Worm (Caenorhabditis elegans) whole organism, late embryonic: ENCODE data around the gene thoc-2.
A peak's percentile ranks its signal among the peaks of the same experiment; 100 is the strongest.

Source experiments
- C38D4.7 ChIP-seq: fragments of 200-800 bp; sonication (Bioruptor generic); optimal IDR thresholded peaks from 2 replicates; lab custom pipeline; 2018; ENCODE audit warnings: mild to moderate bottlenecking, missing genetic modification characterization, moderate library complexity, missing compliant biosample characterization
- F13H6.1 ChIP-seq: sonication (generic microtip); optimal IDR thresholded peaks from 2 replicates; lab custom pipeline; 2016; ENCODE audit warnings: missing genetic modification characterization, missing compliant biosample characterization
- K02D7.2 ChIP-seq: sonication (generic microtip); optimal IDR thresholded peaks from 2 replicates; lab custom pipeline; 2017; ENCODE audit warnings: mild to moderate bottlenecking, missing genetic modification characterization, missing compliant biosample characterization
- T23F11.4 ChIP-seq: fragments of 200-800 bp; sonication (Bioruptor generic); optimal IDR thresholded peaks from 2 replicates; lab custom pipeline; 2018; ENCODE audit warnings: mild to moderate bottlenecking, missing genetic modification characterization, missing compliant biosample characterization
- ama-1 ChIP-seq: fragments of 150-350 bp; optimal IDR thresholded peaks from 2 replicates; lab custom pipeline; 2014
- ceh-14 ChIP-seq: sonication (generic microtip); optimal IDR thresholded peaks from 2 replicates; lab custom pipeline; 2016; ENCODE audit warnings: missing genotype, missing genetic modification characterization, missing compliant biosample characterization
- ceh-19 ChIP-seq: fragments of 200-800 bp; sonication (Bioruptor generic); optimal IDR thresholded peaks from 2 replicates; lab custom pipeline; 2018; ENCODE audit warnings: mild to moderate bottlenecking, missing genetic modification characterization, missing compliant biosample characterization
- ceh-2 ChIP-seq: sonication (generic microtip); optimal IDR thresholded peaks from 2 replicates; lab custom pipeline; 2016; ENCODE audit warnings: missing genotype, missing genetic modification characterization, missing compliant biosample characterization
- ceh-22 ChIP-seq: sonication (generic microtip); optimal IDR thresholded peaks from 2 replicates; lab custom pipeline; 2017; ENCODE audit warnings: missing biosample characterization, missing genetic modification characterization
- ceh-24 ChIP-seq: sonication (generic microtip); optimal IDR thresholded peaks from 2 replicates; lab custom pipeline; 2016; ENCODE audit warnings: mild to moderate bottlenecking, missing genetic modification characterization, missing compliant biosample characterization
- ceh-30 ChIP-seq: fragments of 150-350 bp; optimal IDR thresholded peaks from 2 replicates; lab custom pipeline; 2014; ENCODE audit warnings: missing biosample characterization, missing genetic modification characterization
- ceh-34 ChIP-seq: sonication (generic microtip); optimal IDR thresholded peaks from 2 replicates; lab custom pipeline; 2016; ENCODE audit warnings: mild to moderate bottlenecking, missing genetic modification characterization, missing compliant biosample characterization
- ceh-6 ChIP-seq: fragments of 200-800 bp; sonication (Bioruptor generic); optimal IDR thresholded peaks from 2 replicates; lab custom pipeline; 2018; ENCODE audit warnings: mild to moderate bottlenecking, missing genetic modification characterization, missing compliant biosample characterization
- dmd-4 ChIP-seq: sonication (generic microtip); optimal IDR thresholded peaks from 2 replicates; lab custom pipeline; 2016; ENCODE audit warnings: borderline replicate concordance, missing genetic modification characterization, missing compliant biosample characterization
- elt-2 ChIP-seq: sonication (generic microtip); optimal IDR thresholded peaks from 2 replicates; lab custom pipeline; 2016; ENCODE audit warnings: missing genetic modification reagents, missing genetic modification characterization, missing compliant biosample characterization
- elt-4 ChIP-seq: sonication (generic microtip); optimal IDR thresholded peaks from 2 replicates; lab custom pipeline; 2016; ENCODE audit warnings: missing genetic modification characterization, missing compliant biosample characterization
- ets-4 ChIP-seq: sonication (generic microtip); optimal IDR thresholded peaks from 2 replicates; lab custom pipeline; 2016; ENCODE audit warnings: missing genetic modification characterization, missing compliant biosample characterization
- fkh-6 ChIP-seq: sonication (generic microtip); optimal IDR thresholded peaks from 2 replicates; lab custom pipeline; 2016; ENCODE audit warnings: missing genetic modification characterization, missing compliant biosample characterization
- hlh-30 ChIP-seq: sonication (generic microtip); optimal IDR thresholded peaks from 2 replicates; lab custom pipeline; 2017; ENCODE audit warnings: antibody characterized with exemption, missing genetic modification characterization, missing compliant biosample characterization; ENCODE audit not compliant: insufficient read depth
- hlh-6 ChIP-seq: sonication (generic microtip); optimal IDR thresholded peaks from 2 replicates; lab custom pipeline; 2016; ENCODE audit warnings: missing genotype, missing genetic modification characterization, missing compliant biosample characterization
- lim-6 ChIP-seq: sonication (generic microtip); optimal IDR thresholded peaks from 2 replicates; lab custom pipeline; 2016; ENCODE audit warnings: missing genetic modification characterization, missing compliant biosample characterization
- lin-11 ChIP-seq: fragments of 200-800 bp; sonication (Bioruptor generic); optimal IDR thresholded peaks from 2 replicates; lab custom pipeline; 2018; ENCODE audit warnings: mild to moderate bottlenecking, missing genetic modification characterization, missing compliant biosample characterization
- madf-2 ChIP-seq: sonication (generic microtip); optimal IDR thresholded peaks from 2 replicates; lab custom pipeline; 2017; ENCODE audit warnings: missing genetic modification characterization, missing compliant biosample characterization
- nfya-1 ChIP-seq: sonication (generic microtip); optimal IDR thresholded peaks from 2 replicates; lab custom pipeline; 2017; ENCODE audit warnings: missing genetic modification characterization, mild to moderate bottlenecking, missing compliant biosample characterization, antibody characterized with exemption, moderate library complexity
- nhr-11 ChIP-seq: fragments of 150-350 bp; optimal IDR thresholded peaks from 2 replicates; lab custom pipeline; 2014; ENCODE audit warnings: missing biosample characterization, missing genetic modification characterization
- npax-4 ChIP-seq: sonication (generic microtip); optimal IDR thresholded peaks from 2 replicates; lab custom pipeline; 2016; ENCODE audit warnings: missing genetic modification characterization, missing compliant biosample characterization
- odd-2 ChIP-seq: sonication (generic microtip); optimal IDR thresholded peaks from 2 replicates; lab custom pipeline; 2017; ENCODE audit warnings: antibody characterized with exemption, mild to moderate bottlenecking, missing genetic modification characterization, missing compliant biosample characterization
- pha-2 ChIP-seq: sonication (generic microtip); optimal IDR thresholded peaks from 2 replicates; lab custom pipeline; 2017; ENCODE audit warnings: mild to moderate bottlenecking, missing genetic modification characterization, missing compliant biosample characterization
- pqm-1 ChIP-seq: sonication (generic microtip); optimal IDR thresholded peaks from 2 replicates; lab custom pipeline; 2016; ENCODE audit warnings: missing genetic modification characterization, missing compliant biosample characterization
- pros-1 ChIP-seq: fragments of 150-350 bp; optimal IDR thresholded peaks from 2 replicates; lab custom pipeline; 2014; ENCODE audit warnings: missing biosample characterization, missing genetic modification reagents, missing genetic modification characterization
- ref-2 ChIP-seq: sonication (generic microtip); optimal IDR thresholded peaks from 2 replicates; lab custom pipeline; 2016; ENCODE audit warnings: missing genetic modification characterization, missing compliant biosample characterization
- sox-4 ChIP-seq: sonication (generic microtip); optimal IDR thresholded peaks from 2 replicates; lab custom pipeline; 2017; ENCODE audit warnings: mild to moderate bottlenecking, missing genetic modification characterization, inconsistent platforms, missing compliant biosample characterization
- ttx-3 ChIP-seq: sonication (generic microtip); optimal IDR thresholded peaks from 2 replicates; lab custom pipeline; 2016; ENCODE audit warnings: missing genetic modification reagents, missing genetic modification characterization, missing compliant biosample characterization
- unc-3 ChIP-seq, 2 experiments: fragments of 200-800 bp in 1 of 2; sonication (Bioruptor generic) in 1 of 2; sonication (generic microtip) in 1 of 2; conservative IDR thresholded peaks in 1 of 2; optimal IDR thresholded peaks in 1 of 2; 2 replicates each; pipeline versions ENCODE4 v1.3.6 to Lab custom; 2016 to 2022; ENCODE audit warnings: missing compliant biosample characterization in 2 of 2, missing genetic modification characterization in 2 of 2, missing genetic modification reagents in 1 of 2
- ztf-16 ChIP-seq: sonication (generic microtip); optimal IDR thresholded peaks from 2 replicates; lab custom pipeline; 2017; ENCODE audit warnings: missing genetic modification characterization, missing compliant biosample characterization

The thoc-2 gene

DNA sequence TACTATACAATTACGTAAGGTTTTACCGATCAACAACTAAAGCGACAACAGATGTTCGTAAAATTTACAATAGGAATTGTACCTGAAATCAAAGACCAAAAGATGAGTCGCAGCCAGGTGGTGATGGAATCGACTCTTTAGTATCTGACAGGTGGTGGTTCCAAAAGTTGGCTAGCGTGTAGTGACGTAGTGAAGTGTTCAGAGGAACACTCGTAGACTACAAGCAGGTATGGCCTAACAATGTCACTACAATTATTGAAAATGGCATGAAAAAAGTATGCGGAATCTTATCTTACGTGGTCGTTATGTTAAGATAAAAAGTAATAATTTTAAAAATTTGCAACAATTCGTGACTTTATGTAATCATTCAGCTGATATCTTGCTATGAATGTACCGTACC lies 53.6 kb downstream of the thoc-2 start:
- TF ChIP-seq ets-4 (tag; lab: Kevin White, UChicago): no peak
- no peak for TF ChIP-seq ceh-30 (tag; lab: Kevin White, UChicago)
- TF ChIP-seq ceh-22 (tag; lab: Kevin White, UChicago): no peak
- TF ChIP-seq madf-2 (tag; lab: Kevin White, UChicago): no peak
- no peak for TF ChIP-seq lin-11 (tag; lab: Kevin White, UChicago)
- no peak for TF ChIP-seq F13H6.1 (tag; lab: Kevin White, UChicago)
- no peak for TF ChIP-seq pha-2 (tag; lab: Kevin White, UChicago)
- TF ChIP-seq dmd-4 (tag; lab: Kevin White, UChicago): no peak
- TF ChIP-seq T23F11.4: no peak
- no peak for TF ChIP-seq fkh-6
- no peak for TF ChIP-seq elt-4 (tag; lab: Kevin White, UChicago)
- TF ChIP-seq ama-1 (lab: Kevin White, UChicago): no peak
- TF ChIP-seq pros-1 (tag; lab: Kevin White, UChicago): no peak
- TF ChIP-seq ceh-2 (tag; lab: Kevin White, UChicago): no peak
- no peak for TF ChIP-seq hlh-6 (tag; lab: Kevin White, UChicago)
- no peak for TF ChIP-seq ttx-3
- no peak for TF ChIP-seq ceh-24 (tag; lab: Kevin White, UChicago)

DNA sequence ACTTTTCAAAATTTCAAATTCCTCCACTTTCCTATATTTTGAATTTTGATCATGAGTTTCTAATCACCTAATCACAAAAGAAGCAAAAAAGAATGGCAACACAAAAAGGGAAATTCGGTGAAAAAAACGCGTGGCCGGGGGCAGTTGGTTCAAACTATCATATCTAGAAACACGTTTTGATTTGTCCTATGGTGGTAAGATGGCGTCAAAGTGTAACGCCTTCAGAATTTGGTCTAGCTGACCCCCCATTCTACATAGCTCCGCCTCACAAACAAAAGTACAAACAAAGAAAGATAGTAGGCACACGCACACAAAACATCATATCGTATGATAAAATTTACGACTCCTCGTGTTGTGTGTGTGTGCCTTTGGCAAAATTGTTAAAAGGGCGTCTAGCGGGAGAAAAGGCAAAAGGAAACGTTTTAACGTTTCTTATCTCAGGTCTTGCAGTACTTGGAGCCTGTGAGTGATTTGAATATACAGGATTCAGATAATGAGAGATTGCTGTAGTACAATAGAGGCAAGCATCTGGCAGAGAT lies 54.2 kb downstream of the thoc-2 start:
- TF ChIP-seq elt-2: peak; percentile 49
- TF ChIP-seq ceh-34 (tag; lab: Kevin White, UChicago): no peak

DNA sequence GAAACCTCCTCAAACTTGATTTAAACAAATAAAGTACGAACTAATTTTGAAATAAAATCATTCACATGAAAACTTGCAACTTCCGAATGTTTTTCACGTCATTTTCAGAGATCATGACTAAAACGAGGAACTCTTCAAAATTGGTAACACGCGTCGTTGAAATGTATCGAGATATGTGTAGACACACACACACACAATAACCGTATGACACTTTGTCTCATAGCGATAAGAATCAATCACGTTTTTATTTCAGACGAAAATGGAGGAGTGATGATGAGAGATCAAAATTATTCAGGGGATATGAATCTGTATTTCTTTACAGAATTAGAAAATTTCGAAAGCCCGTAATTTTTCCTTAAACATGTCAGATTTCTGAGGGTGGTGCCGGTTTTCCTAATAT lies 54.9 kb downstream of the thoc-2 start:
- TF ChIP-seq odd-2 (tag; lab: Kevin White, UChicago) (no peak), ceh-6 (GFP tag; lab: Kevin White, UChicago) (no peak), ceh-14 (tag; lab: Kevin White, UChicago) (no peak), nhr-11 (tag; lab: Kevin White, UChicago) (no peak), nfya-1 (no peak), hlh-30 (tag; lab: Kevin White, UChicago) (no peak), ceh-2 (tag; lab: Kevin White, UChicago) (no peak), ceh-30 (tag; lab: Kevin White, UChicago) (no peak), unc-3 (GFP tag; conservative IDR thresholded peaks at IDR 0.05; lab: Robert Waterston, UW) (no peak), unc-3 (tag; optimal IDR thresholded peaks at IDR 0.05; lab: Kevin White, UChicago) (no peak), ceh-19 (no peak), ztf-16 (tag; lab: Kevin White, UChicago) (no peak), T23F11.4 (no peak), sox-4 (tag; lab: Kevin White, UChicago) (no peak), ceh-22 (tag; lab: Kevin White, UChicago) (no peak), lim-6 (tag; lab: Kevin White, UChicago) (no peak), npax-4 (tag; lab: Kevin White, UChicago) (no peak), K02D7.2 (no peak), pqm-1 (tag; lab: Kevin White, UChicago) (no peak), C38D4.7 (GFP tag; lab: Kevin White, UChicago) (no peak), ref-2 (tag; lab: Kevin White, UChicago) (no peak)
- TF ChIP-seq, all 69 proteins: peak for 0
